Fruit fly (Drosophila melanogaster): ENCODE data around the gene Mfap1.

- TF ChIP-seq h (optimal IDR thresholded peaks at IDR 0.05): no peak
- no peak for TF ChIP-seq Sin3A (optimal IDR thresholded peaks at IDR 0.05)
- TF ChIP-seq Myc (optimal IDR thresholded peaks at IDR 0.05): no peak
- TF ChIP-seq insv (optimal IDR thresholded peaks at IDR 0.05): no peak
These were observed 35.6 kb upstream of the Mfap1 start for dm6 chr3L:1905273-1905672.

Data from Kc167 (cell line).